Fruit fly (Drosophila melanogaster): Measurements from ENCODE around the gene CG9451.

The CG9451 gene

DNA sequence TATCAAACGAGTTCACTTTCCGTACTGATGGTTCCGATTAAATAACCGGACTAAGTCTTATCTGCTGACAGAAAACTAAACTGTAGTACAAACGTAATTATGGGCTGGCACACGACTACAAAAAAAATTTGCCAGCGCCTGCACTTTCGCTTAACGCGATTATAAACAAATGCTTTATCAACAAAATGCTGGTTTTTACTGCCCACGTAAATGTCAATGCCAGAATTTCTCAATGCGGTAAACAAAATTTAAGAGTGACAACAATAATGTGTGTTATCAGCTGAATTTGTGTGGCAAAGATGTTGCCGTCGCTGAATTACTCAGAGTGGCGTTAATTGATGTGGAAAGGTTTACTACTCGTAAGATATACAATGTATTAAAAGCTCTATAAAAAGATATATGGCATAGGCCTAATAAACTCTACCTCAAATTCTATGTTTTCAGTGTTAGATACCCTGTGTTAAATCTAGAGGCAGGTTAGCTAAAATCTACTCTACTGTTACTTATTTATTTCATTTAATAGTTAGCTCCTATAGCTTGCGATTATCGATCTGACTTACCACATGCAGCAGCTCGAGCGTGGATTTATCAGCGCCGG is 4.5 kb downstream of the CG9451 start (continued):
- TF ChIP-seq MBD-R2 (GFP tag; IDR thresholded peaks at IDR 0.05): no peak
- no peak for TF ChIP-seq Max (GFP tag; optimal IDR thresholded peaks at IDR 0.05)
- TF ChIP-seq E2f2 (GFP tag; IDR thresholded peaks at IDR 0.05): no peak
- no peak for TF ChIP-seq Chrac-16 (GFP tag; optimal IDR thresholded peaks at IDR 0.05)
- TF ChIP-seq CG16815 (GFP tag; optimal IDR thresholded peaks at IDR 0.05): no peak
- TF ChIP-seq CG1603 (tag; optimal IDR thresholded peaks at IDR 0.05): no peak
- no peak for TF ChIP-seq CG10147 (GFP tag; optimal IDR thresholded peaks at IDR 0.05)
- no peak for TF ChIP-seq HLHmδ (GFP tag; optimal IDR thresholded peaks at IDR 0.05)
- TF ChIP-seq CG5953 (GFP tag; IDR thresholded peaks at IDR 0.05): no peak
- no peak for TF ChIP-seq jigr1 (GFP tag; IDR thresholded peaks at IDR 0.05)
- TF ChIP-seq dan (GFP tag; IDR thresholded peaks at IDR 0.05): no peak
- peak; percentile 24 for TF ChIP-seq sd (tag; optimal IDR thresholded peaks at IDR 0.05)
- TF ChIP-seq p53 (GFP tag; optimal IDR thresholded peaks at IDR 0.05): no peak
- TF ChIP-seq CG32772 (GFP tag; IDR thresholded peaks at IDR 0.05): no peak
- no peak for TF ChIP-seq Meics (GFP tag; optimal IDR thresholded peaks at IDR 0.05)
- no peak for TF ChIP-seq TFAM (GFP tag; optimal IDR thresholded peaks at IDR 0.05)
- TF ChIP-seq seq (GFP tag; IDR thresholded peaks at IDR 0.05): no peak
- no peak for TF ChIP-seq ranshi (GFP tag; IDR thresholded peaks at IDR 0.05)
- TF ChIP-seq B-H1 (GFP tag; IDR thresholded peaks at IDR 0.05): no peak
- no peak for TF ChIP-seq Elba2 (GFP tag; optimal IDR thresholded peaks at IDR 0.05)
- TF ChIP-seq Hand (GFP tag; optimal IDR thresholded peaks at IDR 0.05): peak; percentile 14
- no peak for TF ChIP-seq hth (optimal IDR thresholded peaks at IDR 0.05)
- TF ChIP-seq CG31441 (GFP tag; IDR thresholded peaks at IDR 0.05): no peak
- peak; percentile 65 for TF ChIP-seq sug (tag; optimal IDR thresholded peaks at IDR 0.05)
- TF ChIP-seq Deaf1 (tag; optimal IDR thresholded peaks at IDR 0.05): no peak
- TF ChIP-seq PHDP (tag; optimal IDR thresholded peaks at IDR 0.05): peak; percentile 11
- no peak for TF ChIP-seq h (optimal IDR thresholded peaks at IDR 0.05)
- TF ChIP-seq Hmr (GFP tag; optimal IDR thresholded peaks at IDR 0.05): peak; percentile 7
- no peak for TF ChIP-seq CG12299 (tag; optimal IDR thresholded peaks at IDR 0.05)

DNA sequence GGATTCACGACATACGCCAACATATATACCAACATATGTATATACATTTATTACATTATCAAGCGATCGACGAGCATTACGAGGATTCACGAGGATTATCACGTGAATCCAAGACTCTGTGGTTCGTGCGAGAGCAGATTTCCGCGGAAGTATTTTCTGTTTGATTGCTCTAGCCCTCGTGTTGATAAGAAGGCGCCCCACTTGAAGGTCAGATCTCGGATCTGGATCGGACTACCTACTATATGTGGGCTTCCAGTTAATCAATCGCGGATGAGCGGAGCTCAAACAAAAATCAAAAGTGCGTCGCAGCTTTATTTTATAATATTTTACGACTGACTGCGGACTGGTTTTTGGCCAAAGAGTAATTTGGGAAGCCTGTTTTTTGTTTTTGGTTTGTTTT is 5.6 kb downstream of the CG9451 start:
- TF ChIP-seq pum (GFP tag; optimal IDR thresholded peaks at IDR 0.05) (no peak), Stat92E (GFP tag; optimal IDR thresholded peaks at IDR 0.05) (no peak), NFAT (GFP tag; IDR thresholded peaks at IDR 0.05) (no peak), CG14050 (GFP tag; IDR thresholded peaks at IDR 0.05) (no peak), H2.0 (GFP tag; IDR thresholded peaks at IDR 0.05) (no peak), fd3F (GFP tag; optimal IDR thresholded peaks at IDR 0.05) (no peak), CG10565 (GFP tag; optimal IDR thresholded peaks at IDR 0.05) (no peak), CG3281 (GFP tag; optimal IDR thresholded peaks at IDR 0.05) (no peak), ewg (GFP tag; optimal IDR thresholded peaks at IDR 0.05) (no peak), Eip74EF (GFP tag; optimal IDR thresholded peaks at IDR 0.05) (peak in 1 of 2 experiments; percentile 10), ttk (GFP tag; IDR thresholded peaks at IDR 0.05) (no peak), Pdp1 (GFP tag; optimal IDR thresholded peaks at IDR 0.05) (peak in 1 of 2 experiments; percentile 8), chn (GFP tag; optimal IDR thresholded peaks at IDR 0.05) (no peak), CG12744 (GFP tag; optimal IDR thresholded peaks at IDR 0.05) (no peak), bab2 (GFP tag; optimal IDR thresholded peaks at IDR 0.05) (no peak), CG12769 (tag; optimal IDR thresholded peaks at IDR 0.05) (no peak), wek (GFP tag; optimal IDR thresholded peaks at IDR 0.05) (no peak), Six4 (GFP tag; optimal IDR thresholded peaks at IDR 0.05) (no peak), CG2678 (tag; optimal IDR thresholded peaks at IDR 0.05) (no peak), so (GFP tag; IDR thresholded peaks at IDR 0.05) (no peak), her (GFP tag; optimal IDR thresholded peaks at IDR 0.05) (no peak), az2 (GFP tag; optimal IDR thresholded peaks at IDR 0.05) (no peak), CG10543 (GFP tag; optimal IDR thresholded peaks at IDR 0.05) (peak; percentile 11), sug (tag; optimal IDR thresholded peaks at IDR 0.05) (peak; percentile 58), pb (GFP tag; optimal IDR thresholded peaks at IDR 0.05) (no peak)
